Fruit fly (Drosophila melanogaster): ENCODE results near the gene Srp68.

The Srp68 gene

DNA sequence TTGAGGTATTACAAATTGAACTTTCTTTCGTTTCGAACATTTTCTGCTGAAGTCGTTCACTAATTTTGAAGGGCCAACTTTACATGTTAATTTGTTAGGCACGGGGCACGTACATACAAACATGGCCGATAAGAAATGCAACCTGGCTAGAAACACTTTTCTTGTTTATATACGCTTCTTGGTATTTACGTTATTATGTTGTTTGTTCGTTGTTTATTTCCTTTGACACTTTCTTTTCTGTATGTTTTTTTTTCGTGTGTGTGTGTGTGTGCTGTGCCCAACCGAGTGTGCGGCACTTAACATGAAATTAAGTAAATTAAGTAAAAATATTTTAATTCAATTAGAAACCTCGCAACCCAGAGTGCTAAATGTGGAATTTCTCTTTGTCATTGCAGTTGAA lies 49.2 kb upstream of the Srp68 start (continued):
- no peak for TF ChIP-seq slp2 (GFP tag; optimal IDR thresholded peaks at IDR 0.05)
- no peak for TF ChIP-seq cato (GFP tag; optimal IDR thresholded peaks at IDR 0.05; ENCODE audit: borderline replicate concordance)
- TF ChIP-seq scrt (GFP tag; optimal IDR thresholded peaks at IDR 0.05), result no peak
- no peak for TF ChIP-seq Dll (GFP tag; IDR thresholded peaks at IDR 0.05; ENCODE audit: partially characterized antibody)
- no peak for TF ChIP-seq CG34422 (GFP tag; IDR thresholded peaks at IDR 0.05)
- TF ChIP-seq CG30403 (GFP tag; optimal IDR thresholded peaks at IDR 0.05), result no peak
- TF ChIP-seq CG11560 (tag; IDR thresholded peaks at IDR 0.05), result no peak
- TF ChIP-seq CG32532 (GFP tag; IDR thresholded peaks at IDR 0.05), result no peak
- TF ChIP-seq jumu (GFP tag; optimal IDR thresholded peaks at IDR 0.05), result no peak
- TF ChIP-seq sima (GFP tag; optimal IDR thresholded peaks at IDR 0.05), result no peak
- no peak; the same call in 1 of the 2 replicates for TF ChIP-seq onecut (GFP tag; IDR thresholded peaks at IDR 0.05)
- TF ChIP-seq ind (GFP tag; optimal IDR thresholded peaks at IDR 0.05), result no peak
- no peak for TF ChIP-seq CG3838 (GFP tag; optimal IDR thresholded peaks at IDR 0.05)
- peak; percentile 2 for TF ChIP-seq Nf-YB (GFP tag; optimal IDR thresholded peaks at IDR 0.05)
- TF ChIP-seq Max (GFP tag; optimal IDR thresholded peaks at IDR 0.05), result no peak
- TF ChIP-seq dpn (GFP tag; optimal IDR thresholded peaks at IDR 0.05), result no peak
- peak; percentile 42; the same call in 1 of the 2 replicates for TF ChIP-seq HLH3B (GFP tag; IDR thresholded peaks at IDR 0.05)
- TF ChIP-seq trem (tag; optimal IDR thresholded peaks at IDR 0.05), result no peak
- TF ChIP-seq dm (GFP tag; optimal IDR thresholded peaks at IDR 0.05), result no peak
- TF ChIP-seq exex (tag; optimal IDR thresholded peaks at IDR 0.05), result no peak
- peak; percentile 34 for TF ChIP-seq nau (GFP tag; optimal IDR thresholded peaks at IDR 0.05)
- no peak for TF ChIP-seq sisA (GFP tag; IDR thresholded peaks at IDR 0.05)
- no peak for TF ChIP-seq ems (GFP tag; optimal IDR thresholded peaks at IDR 0.05)
- TF ChIP-seq CG12769 (tag; optimal IDR thresholded peaks at IDR 0.05), result no peak
- no peak for TF ChIP-seq pb (GFP tag; optimal IDR thresholded peaks at IDR 0.05)
- TF ChIP-seq eve (GFP tag; optimal IDR thresholded peaks at IDR 0.05), result peak in 1 of 2 experiments; percentile 24
- no peak for TF ChIP-seq seq (GFP tag; IDR thresholded peaks at IDR 0.05)
- peak; percentile 53 for TF ChIP-seq CG10209 (GFP tag; optimal IDR thresholded peaks at IDR 0.05)
- TF ChIP-seq CG3281 (GFP tag; optimal IDR thresholded peaks at IDR 0.05), result no peak
- TF ChIP-seq her (GFP tag; optimal IDR thresholded peaks at IDR 0.05), result no peak
- no peak for TF ChIP-seq ranshi (GFP tag; IDR thresholded peaks at IDR 0.05)
- TF ChIP-seq CG13424 (tag; optimal IDR thresholded peaks at IDR 0.05), result peak; percentile 23
- TF ChIP-seq CG32767 (GFP tag; IDR thresholded peaks at IDR 0.05), result no peak; the same call in 1 of the 2 replicates
- no peak for TF ChIP-seq ac (GFP tag; optimal IDR thresholded peaks at IDR 0.05)
- no peak for TF ChIP-seq CG2199 (GFP tag; IDR thresholded peaks at IDR 0.05)
- no peak for TF ChIP-seq Fer3 (tag; optimal IDR thresholded peaks at IDR 0.05)
- no peak for TF ChIP-seq CG17912 (GFP tag; optimal IDR thresholded peaks at IDR 0.05)
- TF ChIP-seq sd (tag; optimal IDR thresholded peaks at IDR 0.05), result no peak
- TF ChIP-seq CTCF (GFP tag; optimal IDR thresholded peaks at IDR 0.05), result no peak
- no peak for TF ChIP-seq CG4424 (GFP tag; optimal IDR thresholded peaks at IDR 0.05)
- no peak for TF ChIP-seq grau (tag; optimal IDR thresholded peaks at IDR 0.05)
- TF ChIP-seq dimm (GFP tag; IDR thresholded peaks at IDR 0.05), result no peak
- no peak for TF ChIP-seq Hey (tag; optimal IDR thresholded peaks at IDR 0.05)
- TF ChIP-seq Mes4 (GFP tag; optimal IDR thresholded peaks at IDR 0.05), result peak; percentile 35
- no peak for TF ChIP-seq CG11085 (GFP tag; IDR thresholded peaks at IDR 0.05)
- TF ChIP-seq run (tag; optimal IDR thresholded peaks at IDR 0.05), result no peak
- TF ChIP-seq sc (optimal IDR thresholded peaks at IDR 0.05), result no peak
- TF ChIP-seq sc (GFP tag; optimal IDR thresholded peaks at IDR 0.05), result peak; percentile 39
- TF ChIP-seq CG15514 (GFP tag; optimal IDR thresholded peaks at IDR 0.05), result no peak
- TF ChIP-seq corto (GFP tag; optimal IDR thresholded peaks at IDR 0.05), result no peak
- no peak for TF ChIP-seq Atf6 (GFP tag; IDR thresholded peaks at IDR 0.05)
- TF ChIP-seq cg (GFP tag; optimal IDR thresholded peaks at IDR 0.05), result no peak
- TF ChIP-seq CG12744 (GFP tag; optimal IDR thresholded peaks at IDR 0.05), result no peak
